Worm (Caenorhabditis elegans) whole organism, L1 larva: ENCODE measurements around the gene nlp-76.
A peak's percentile ranks its signal among the peaks of the same experiment; 100 is the strongest.

Experiments
- C04F5.9 ChIP-seq: sonication (generic microtip); optimal IDR thresholded peaks from 2 replicates; lab custom pipeline; 2016; ENCODE audit warnings: missing genetic modification characterization, missing compliant biosample characterization
- C16A3.4 ChIP-seq: fragments of 150-350 bp; optimal IDR thresholded peaks from 2 replicates; lab custom pipeline; 2014; ENCODE audit warnings: missing biosample characterization, missing genetic modification characterization
- C34B4.2 ChIP-seq: sonication (generic microtip); optimal IDR thresholded peaks from 2 replicates; lab custom pipeline; 2017; ENCODE audit warnings: mild to moderate bottlenecking, missing genetic modification characterization, missing compliant biosample characterization
- alr-1 ChIP-seq: fragments of 200-800 bp; sonication (Bioruptor generic); optimal IDR thresholded peaks from 2 replicates; lab custom pipeline; 2018; ENCODE audit warnings: borderline replicate concordance, mild to moderate bottlenecking, missing genetic modification characterization, missing compliant biosample characterization
- ceh-82 ChIP-seq, 3 experiments: fragments of 150-350 bp in 1 of 3; sonication (generic microtip) in 2 of 3; optimal IDR thresholded peaks; 2 replicates each; lab custom pipeline; 2014 to 2017; ENCODE audit warnings: missing biosample characterization in 3 of 3, missing genetic modification characterization in 3 of 3
- ces-1 ChIP-seq: fragments of 150-350 bp; optimal IDR thresholded peaks from 2 replicates; lab custom pipeline; 2014; ENCODE audit warnings: missing biosample characterization, missing genetic modification reagents, missing genetic modification characterization
- dpl-1 ChIP-seq, 3 experiments: fragments of 150-350 bp in 2 of 3; sonication (generic microtip) in 1 of 3; optimal IDR thresholded peaks; 2 replicates each; lab custom pipeline; 2014 to 2017; ENCODE audit warnings: missing biosample characterization in 3 of 3, missing genetic modification characterization in 3 of 3, missing genetic modification reagents in 3 of 3
- egl-13 ChIP-seq: sonication (generic microtip); optimal IDR thresholded peaks from 2 replicates; lab custom pipeline; 2016; ENCODE audit warnings: missing genotype, missing genetic modification reagents, missing genetic modification characterization, missing compliant biosample characterization
- elt-2 ChIP-seq: sonication (generic microtip); optimal IDR thresholded peaks from 2 replicates; lab custom pipeline; 2016; ENCODE audit warnings: missing genetic modification characterization, mild to moderate bottlenecking, inconsistent platforms, missing compliant biosample characterization, missing genetic modification reagents
- elt-3 ChIP-seq, 6 experiments: fragments of 150-350 bp in 1 of 6; sonication (generic microtip); optimal IDR thresholded peaks; 2 replicates each; lab custom pipeline; 2017 to 2018; ENCODE audit warnings: missing biosample characterization in 6 of 6, missing genetic modification characterization in 6 of 6, inconsistent platforms in 1 of 6
- fkh-4 ChIP-seq: sonication (generic microtip); optimal IDR thresholded peaks from 2 replicates; lab custom pipeline; 2016; ENCODE audit warnings: missing compliant biosample characterization, missing genetic modification characterization, borderline replicate concordance
- fkh-8 ChIP-seq: sonication (generic microtip); optimal IDR thresholded peaks from 2 replicates; lab custom pipeline; 2016; ENCODE audit warnings: mild to moderate bottlenecking, missing genetic modification characterization, missing compliant biosample characterization
- fos-1 ChIP-seq: fragments of 150-350 bp; optimal IDR thresholded peaks from 2 replicates; lab custom pipeline; 2014; ENCODE audit warnings: missing biosample characterization, missing genetic modification characterization
- grh-1 ChIP-seq: fragments of 200-800 bp; sonication (Bioruptor generic); IDR thresholded peaks from 2 replicates; pipeline ENCODE4 v1.3.6; 2022; ENCODE audit warnings: missing genetic modification reagents, missing genetic modification characterization, missing compliant biosample characterization
- hlh-4 ChIP-seq: sonication (generic microtip); optimal IDR thresholded peaks from 2 replicates; lab custom pipeline; 2016; ENCODE audit warnings: mild to moderate bottlenecking, missing genetic modification characterization, missing compliant biosample characterization
- hpl-2 ChIP-seq: fragments of 150-350 bp; optimal IDR thresholded peaks from 2 replicates; lab custom pipeline; 2014; ENCODE audit warnings: missing biosample characterization, missing genetic modification reagents, missing genetic modification characterization
- irx-1 ChIP-seq: sonication (generic microtip); optimal IDR thresholded peaks from 2 replicates; lab custom pipeline; 2016; ENCODE audit warnings: missing genetic modification characterization, missing compliant biosample characterization
- isw-1 ChIP-seq: fragments of 200-800 bp; sonication (Bioruptor generic); IDR thresholded peaks from 2 replicates; pipeline ENCODE4 v1.3.6; 2022; ENCODE audit warnings: missing genetic modification characterization, missing compliant biosample characterization
- lin-13 ChIP-seq: fragments of 150-350 bp; optimal IDR thresholded peaks from 2 replicates; lab custom pipeline; 2014; ENCODE audit warnings: missing biosample characterization, missing genetic modification reagents, missing genetic modification characterization
- lin-15B ChIP-seq: fragments of 150-350 bp; sonication (generic microtip); optimal IDR thresholded peaks from 3 replicates; lab custom pipeline; 2014; ENCODE audit warnings: missing biosample characterization, missing genetic modification characterization
- lin-35 ChIP-seq, 2 experiments: fragments of 150-350 bp; optimal IDR thresholded peaks; 2 replicates each; lab custom pipeline; 2014; ENCODE audit warnings: missing biosample characterization in 2 of 2, missing genetic modification characterization in 2 of 2, missing genetic modification reagents in 2 of 2
- lir-3 ChIP-seq: sonication (generic microtip); optimal IDR thresholded peaks from 2 replicates; lab custom pipeline; 2016; ENCODE audit warnings: mild to moderate bottlenecking, missing genetic modification characterization, moderate library complexity, missing compliant biosample characterization; ENCODE audit not compliant: poor library complexity
- mab-9 ChIP-seq: fragments of 200-800 bp; sonication (Bioruptor generic); IDR thresholded peaks from 2 replicates; pipeline ENCODE4 v1.3.6; 2022; ENCODE audit warnings: missing genetic modification reagents, missing genetic modification characterization, missing compliant biosample characterization
- mdl-1 ChIP-seq, 2 experiments: fragments of 150-350 bp; optimal IDR thresholded peaks; 2 replicates each; lab custom pipeline; 2014 to 2017; ENCODE audit warnings: missing biosample characterization in 2 of 2, missing genetic modification characterization in 2 of 2, inconsistent platforms in 1 of 2
- mef-2 ChIP-seq: fragments of 150-350 bp; optimal IDR thresholded peaks from 2 replicates; lab custom pipeline; 2014; ENCODE audit warnings: missing biosample characterization, missing genetic modification characterization
- nhr-12 ChIP-seq: sonication (generic microtip); optimal IDR thresholded peaks from 2 replicates; lab custom pipeline; 2017; ENCODE audit warnings: missing biosample characterization, missing genetic modification characterization
- nhr-19 ChIP-seq: fragments of 200-800 bp; sonication (Bioruptor generic); conservative IDR thresholded peaks from 2 replicates; pipeline ENCODE4 v1.3.6; 2022; ENCODE audit warnings: missing genetic modification characterization, missing compliant biosample characterization
- nhr-20 ChIP-seq: sonication (generic microtip); optimal IDR thresholded peaks from 2 replicates; lab custom pipeline; 2016; ENCODE audit warnings: mild to moderate bottlenecking, missing genetic modification characterization, missing compliant biosample characterization
- nhr-237 ChIP-seq: fragments of 150-350 bp; optimal IDR thresholded peaks from 2 replicates; lab custom pipeline; 2014; ENCODE audit warnings: missing biosample characterization, missing genetic modification characterization
- nhr-28 ChIP-seq: fragments of 150-350 bp; optimal IDR thresholded peaks from 2 replicates; lab custom pipeline; 2014; ENCODE audit warnings: missing biosample characterization, missing genetic modification characterization
- nhr-71 ChIP-seq: sonication (generic microtip); optimal IDR thresholded peaks from 2 replicates; lab custom pipeline; 2016; ENCODE audit warnings: mild to moderate bottlenecking, missing genetic modification characterization, moderate library complexity, missing compliant biosample characterization
- nhr-76 ChIP-seq: sonication (generic microtip); optimal IDR thresholded peaks from 2 replicates; lab custom pipeline; 2017; ENCODE audit warnings: missing biosample characterization, missing genetic modification characterization
- nhr-84 ChIP-seq: sonication (generic microtip); optimal IDR thresholded peaks from 2 replicates; lab custom pipeline; 2017; ENCODE audit warnings: missing biosample characterization, missing genetic modification characterization
- nhr-85 ChIP-seq: sonication (generic microtip); peaks from one replicate; lab custom pipeline; 2016; ENCODE audit warnings: missing genetic modification characterization, inconsistent platforms, missing compliant biosample characterization
- pag-3 ChIP-seq: sonication (generic microtip); optimal IDR thresholded peaks from 2 replicates; lab custom pipeline; 2017; ENCODE audit warnings: missing genetic modification characterization, mild to moderate bottlenecking, missing compliant biosample characterization, antibody characterized with exemption, borderline replicate concordance; ENCODE audit not compliant: insufficient read depth
- rnt-1 ChIP-seq: sonication (generic microtip); optimal IDR thresholded peaks from 2 replicates; lab custom pipeline; 2016; ENCODE audit warnings: mild to moderate bottlenecking, missing genetic modification characterization, moderate library complexity, missing compliant biosample characterization
- snpc-4 ChIP-seq: fragments of 150-350 bp; optimal IDR thresholded peaks from 2 replicates; lab custom pipeline; 2014; ENCODE audit warnings: missing biosample characterization, missing genetic modification characterization
- snu-23 ChIP-seq: sonication (generic microtip); optimal IDR thresholded peaks from 2 replicates; lab custom pipeline; 2016; ENCODE audit warnings: missing genetic modification characterization, missing compliant biosample characterization
- sptf-1 ChIP-seq: fragments of 150-350 bp; optimal IDR thresholded peaks from 2 replicates; lab custom pipeline; 2014; ENCODE audit warnings: missing biosample characterization, missing genetic modification characterization
- sup-37 ChIP-seq: fragments of 200-800 bp; sonication (Bioruptor generic); optimal IDR thresholded peaks from 2 replicates; lab custom pipeline; 2018; ENCODE audit warnings: mild to moderate bottlenecking, missing genetic modification characterization, missing compliant biosample characterization
- unc-130 ChIP-seq: fragments of 150-350 bp; optimal IDR thresholded peaks from 2 replicates; lab custom pipeline; 2017; ENCODE audit warnings: missing biosample characterization, missing genetic modification characterization, inconsistent platforms
- unc-62 ChIP-seq: fragments of 150-350 bp; optimal IDR thresholded peaks from 2 replicates; lab custom pipeline; 2014; ENCODE audit warnings: missing biosample characterization, missing genetic modification reagents, missing genetic modification characterization
- unc-86 ChIP-seq: sonication (generic microtip); optimal IDR thresholded peaks from 2 replicates; lab custom pipeline; 2016; ENCODE audit warnings: missing genetic modification characterization, missing compliant biosample characterization
- vab-15 ChIP-seq: sonication (generic microtip); optimal IDR thresholded peaks from 2 replicates; lab custom pipeline; 2017; ENCODE audit warnings: missing genotype, mild to moderate bottlenecking, missing genetic modification characterization, missing compliant biosample characterization
- xbp-1 ChIP-seq: sonication (generic microtip); optimal IDR thresholded peaks from 2 replicates; lab custom pipeline; 2016; ENCODE audit warnings: missing genetic modification characterization, missing compliant biosample characterization
- zag-1 ChIP-seq: fragments of 150-350 bp; optimal IDR thresholded peaks from 2 replicates; lab custom pipeline; 2014; ENCODE audit warnings: missing biosample characterization, missing genetic modification characterization
- ztf-4 ChIP-seq: fragments of 150-350 bp; optimal IDR thresholded peaks from 2 replicates; lab custom pipeline; 2014; ENCODE audit warnings: missing biosample characterization, missing genetic modification characterization

Gene nlp-76

DNA sequence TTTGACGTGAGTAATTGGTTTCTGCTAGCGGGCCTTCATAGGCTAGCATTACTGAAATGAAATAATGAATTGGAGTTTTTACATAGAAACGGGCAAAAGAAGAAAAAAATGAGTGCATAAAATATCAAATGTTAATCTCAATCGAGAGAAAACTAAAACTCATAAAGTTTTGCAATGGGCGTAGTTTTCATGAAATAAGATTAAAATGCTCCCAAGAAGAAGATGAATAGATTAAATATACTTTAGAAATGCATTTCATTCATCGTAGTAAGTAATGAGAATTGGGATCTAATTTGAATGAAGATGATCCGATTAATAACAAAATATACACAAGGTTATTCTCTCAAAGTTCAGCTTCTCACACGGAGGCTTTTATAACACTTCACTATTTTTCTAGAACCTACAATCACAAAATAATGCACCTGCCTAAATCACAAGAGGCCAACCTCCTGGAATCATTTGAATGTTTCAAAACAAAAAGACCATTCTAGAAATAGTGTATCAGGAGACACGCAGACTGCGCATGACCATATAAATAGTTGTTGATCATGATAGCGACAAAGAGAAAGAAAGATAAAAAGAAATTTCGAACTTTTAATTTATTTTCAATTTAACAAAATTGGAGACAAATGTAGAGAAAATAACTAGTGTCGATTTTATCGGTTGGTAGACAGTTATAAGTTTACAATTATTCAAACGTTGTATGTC, 4.3 kb upstream of the nlp-76 start, which contains the start of gene nhr-17 (continued):
- TF ChIP-seq C16A3.4 (tag; lab: Kevin White, UChicago) (no peak), unc-130 (no peak), hpl-2 (GFP tag; lab: Kevin White, UChicago) (no peak), isw-1 (GFP tag; lab: Robert Waterston, UW) (no peak), ceh-82 (tag; optimal IDR thresholded peaks at IDR 0.05; lab: Kevin White, UChicago) (peak in 1 of 3 experiments; percentile 2), alr-1 (tag; lab: Kevin White, UChicago) (no peak), nhr-28 (tag; lab: Kevin White, UChicago) (no peak), mdl-1 (tag; optimal IDR thresholded peaks at IDR 0.05; lab: Kevin White, UChicago) (peak in 1 of 2 experiments; percentile 10), sup-37 (GFP tag; lab: Kevin White, UChicago) (no peak), mab-9 (GFP tag; lab: Robert Waterston, UW) (no peak), nhr-76 (tag; lab: Kevin White, UChicago) (no peak), nhr-19 (GFP tag; lab: Robert Waterston, UW) (peak; percentile 44), nhr-71 (peak; percentile 79), snpc-4 (tag; lab: Kevin White, UChicago) (no peak), fos-1 (tag; lab: Kevin White, UChicago) (no peak), vab-15 (tag; lab: Kevin White, UChicago) (no peak), C04F5.9 (no peak), irx-1 (tag; lab: Kevin White, UChicago) (no peak), xbp-1 (no peak), nhr-20 (tag; lab: Kevin White, UChicago) (peak; percentile 82), ztf-4 (tag; lab: Kevin White, UChicago) (peak; percentile 12), hlh-4 (tag; lab: Kevin White, UChicago) (peak; percentile 78), lin-13 (GFP tag; lab: Kevin White, UChicago) (peak; percentile 31), zag-1 (no peak), elt-3 (tag; optimal IDR thresholded peaks at IDR 0.05; lab: Kevin White, UChicago) (peak in 2 of 6 experiments; percentile 57 to 80), elt-2 (tag; lab: Kevin White, UChicago) (no peak), lin-15B (tag; lab: Kevin White, UChicago) (no peak), nhr-85 (peak; percentile 76), dpl-1 (GFP tag; optimal IDR thresholded peaks at IDR 0.05; lab: Kevin White, UChicago) (peak in 2 of 3 experiments; percentile 22 to 36), lir-3 (no peak), mef-2 (tag; lab: Kevin White, UChicago) (no peak), grh-1 (GFP tag; lab: Robert Waterston, UW) (no peak), fkh-4 (tag; lab: Kevin White, UChicago) (no peak), unc-62 (no peak), snu-23 (GFP tag; lab: Kevin White, UChicago) (peak; percentile 79), fkh-8 (tag; lab: Kevin White, UChicago) (peak; percentile 69)

- no peak for TF ChIP-seq mef-2 (tag; lab: Kevin White, UChicago)
- TF ChIP-seq nhr-76 (tag; lab: Kevin White, UChicago), result no peak
- no peak for TF ChIP-seq lin-35 (GFP tag; optimal IDR thresholded peaks at IDR 0.05; lab: Kevin White, UChicago)
- no peak for TF ChIP-seq isw-1 (GFP tag; lab: Robert Waterston, UW)
These were observed 2.1 kb upstream of the nlp-76 start for ce11 chrX:12665799-12666198.

- TF ChIP-seq nhr-85 (peak; percentile 69), egl-13 (peak; percentile 66), xbp-1 (peak; percentile 66), ceh-82 (tag; optimal IDR thresholded peaks at IDR 0.05; lab: Kevin White, UChicago) (peak; percentile 61 to 77 (median 69)), nhr-71 (peak; percentile 83), irx-1 (tag; lab: Kevin White, UChicago) (peak; percentile 50), nhr-12 (tag; lab: Kevin White, UChicago) (no peak), pag-3 (tag; lab: Kevin White, UChicago) (no peak), sptf-1 (tag; lab: Kevin White, UChicago) (no peak), nhr-237 (tag; lab: Kevin White, UChicago) (no peak), unc-86 (tag; lab: Kevin White, UChicago) (peak; percentile 54), C04F5.9 (no peak), ces-1 (GFP tag; lab: Kevin White, UChicago) (no peak), unc-130 (peak; percentile 15), nhr-28 (tag; lab: Kevin White, UChicago) (no peak), nhr-84 (tag; lab: Kevin White, UChicago) (no peak), grh-1 (GFP tag; lab: Robert Waterston, UW) (peak; percentile 48; the same call in 1 of the 2 replicates), unc-62 (no peak), C34B4.2 (tag; lab: Kevin White, UChicago) (no peak), rnt-1 (tag; lab: Kevin White, UChicago) (peak; percentile 76)
These were observed 1.3 kb upstream of the nlp-76 start for ce11 chrX:12664987-12665451.
